Worm (Caenorhabditis elegans) whole organism, midembryonic: ENCODE data around the gene F58E6.11.

Source experiments
- T22C8.4 ChIP-seq: fragments of 200-800 bp; sonication (Bioruptor generic); IDR thresholded peaks from 2 replicates; pipeline ENCODE4 v1.3.6; 2022; ENCODE audit warnings: missing genetic modification characterization, missing compliant biosample characterization
- cog-1 ChIP-seq: sonication (generic microtip); optimal IDR thresholded peaks from 2 replicates; lab custom pipeline; 2016; ENCODE audit warnings: missing genetic modification characterization, missing compliant biosample characterization
- flt-1 ChIP-seq: fragments of 200-800 bp; sonication (Bioruptor generic); IDR thresholded peaks from 2 replicates; pipeline ENCODE4 v1.3.6; 2022; ENCODE audit warnings: missing genetic modification characterization, missing compliant biosample characterization
- klf-2 ChIP-seq: fragments of 200-800 bp; sonication (Bioruptor generic); conservative IDR thresholded peaks from 2 replicates; pipeline ENCODE4 v1.3.6; 2022; ENCODE audit warnings: missing genetic modification reagents, missing genetic modification characterization, missing compliant biosample characterization
- med-1 ChIP-seq: sonication (generic microtip); optimal IDR thresholded peaks from 2 replicates; lab custom pipeline; 2017; ENCODE audit warnings: missing genetic modification characterization, mild to moderate bottlenecking, missing compliant biosample characterization, antibody characterized with exemption, missing genetic modification reagents; ENCODE audit not compliant: insufficient read depth
- ref-1 ChIP-seq: fragments of 200-800 bp; sonication (Bioruptor generic); conservative IDR thresholded peaks from 2 replicates; pipeline ENCODE4 v1.3.6; 2022; ENCODE audit warnings: missing genetic modification reagents, missing genetic modification characterization, missing compliant biosample characterization
- tab-1 ChIP-seq: fragments of 200-800 bp; sonication (Bioruptor generic); IDR thresholded peaks from 2 replicates; pipeline ENCODE4 v1.3.6; 2022; ENCODE audit warnings: missing genetic modification characterization, missing compliant biosample characterization
- ztf-23 ChIP-seq: fragments of 200-800 bp; sonication (Bioruptor generic); IDR thresholded peaks from 2 replicates; pipeline ENCODE4 v1.3.6; 2022; ENCODE audit warnings: missing genetic modification reagents, missing genetic modification characterization, missing compliant biosample characterization
- ztf-29 ChIP-seq: fragments of 200-800 bp; sonication (Bioruptor generic); IDR thresholded peaks from 2 replicates; pipeline ENCODE4 v1.3.6; 2022; ENCODE audit warnings: missing genetic modification reagents, missing genetic modification characterization, missing compliant biosample characterization

F58E6.11 gene

ce11 chrV:9775734-9776133, 17.9 kb upstream of the F58E6.11 start, which contains the start of gene F46B6.12:
Gene F46B6.12 (minus strand): TSS chrV:9775834.
- TF ChIP-seq klf-2 (GFP tag; lab: Robert Waterston, UW) (no peak), med-1 (no peak), flt-1 (GFP tag; lab: Robert Waterston, UW) (no peak), tab-1 (GFP tag; lab: Robert Waterston, UW) (no peak), ztf-29 (no peak), ztf-23 (GFP tag; lab: Robert Waterston, UW) (no peak)

ce11 chrV:9771970-9772369, 14.2 kb upstream of the F58E6.11 start, which contains the start of gene F46B6.2:
Gene F46B6.2 (plus strand): TSS chrV:9772285.
- TF ChIP-seq ztf-23 (GFP tag; lab: Robert Waterston, UW): no peak
- TF ChIP-seq flt-1 (GFP tag; lab: Robert Waterston, UW): no peak
- TF ChIP-seq T22C8.4: no peak
- TF ChIP-seq tab-1 (GFP tag; lab: Robert Waterston, UW): no peak
- no peak for TF ChIP-seq cog-1 (tag; lab: Kevin White, UChicago)
- TF ChIP-seq klf-2 (GFP tag; lab: Robert Waterston, UW): no peak
- TF ChIP-seq ref-1 (GFP tag; lab: Robert Waterston, UW): no peak
- no peak for TF ChIP-seq med-1
- TF ChIP-seq ztf-29: no peak

ce11 chrV:9771311-9771710, 13.5 kb upstream of the F58E6.11 start:
- TF ChIP-seq tab-1 (GFP tag; lab: Robert Waterston, UW) (no peak), ztf-29 (no peak), klf-2 (GFP tag; lab: Robert Waterston, UW) (no peak), ztf-23 (GFP tag; lab: Robert Waterston, UW) (no peak), med-1 (no peak), ref-1 (GFP tag; lab: Robert Waterston, UW) (no peak), cog-1 (tag; lab: Kevin White, UChicago) (no peak), flt-1 (GFP tag; lab: Robert Waterston, UW) (no peak), T22C8.4 (no peak)

- 0 out of 2 replicates have a peak, but pooled peaks have one; percentile 27 for TF ChIP-seq flt-1 (GFP tag; lab: Robert Waterston, UW)
- no peak for TF ChIP-seq tab-1 (GFP tag; lab: Robert Waterston, UW)
These were observed 11.3 kb upstream of the F58E6.11 start, which contains the start of gene unc-42 for ce11 chrV:9768828-9769778. Gene unc-42 (minus strand): TSS chrV:9769391.

ce11 chrV:9767941-9768340, 10.2 kb upstream of the F58E6.11 start:
- no peak for TF ChIP-seq tab-1 (GFP tag; lab: Robert Waterston, UW)
- TF ChIP-seq cog-1 (tag; lab: Kevin White, UChicago): no peak
- TF ChIP-seq ref-1 (GFP tag; lab: Robert Waterston, UW): no peak
- TF ChIP-seq klf-2 (GFP tag; lab: Robert Waterston, UW): no peak
- no peak for TF ChIP-seq ztf-23 (GFP tag; lab: Robert Waterston, UW)
- no peak for TF ChIP-seq flt-1 (GFP tag; lab: Robert Waterston, UW)
- no peak for TF ChIP-seq T22C8.4
- TF ChIP-seq med-1: no peak
- TF ChIP-seq ztf-29: no peak

- TF ChIP-seq ztf-29 (no peak), klf-2 (GFP tag; lab: Robert Waterston, UW) (no peak), cog-1 (tag; lab: Kevin White, UChicago) (no peak), ref-1 (GFP tag; lab: Robert Waterston, UW) (no peak), tab-1 (GFP tag; lab: Robert Waterston, UW) (no peak), T22C8.4 (no peak), ztf-23 (GFP tag; lab: Robert Waterston, UW) (no peak), med-1 (no peak), flt-1 (GFP tag; lab: Robert Waterston, UW) (no peak)
These were observed 7.8 kb upstream of the F58E6.11 start for ce11 chrV:9765622-9766021.

ce11 chrV:9764552-9764951, 6.8 kb upstream of the F58E6.11 start:
- TF ChIP-seq ztf-29 (no peak), T22C8.4 (no peak), cog-1 (tag; lab: Kevin White, UChicago) (no peak), med-1 (no peak)

ce11 chrV:9763759-9764158, 6.0 kb upstream of the F58E6.11 start:
- TF ChIP-seq ref-1 (GFP tag; lab: Robert Waterston, UW) (no peak), med-1 (no peak), T22C8.4 (no peak), flt-1 (GFP tag; lab: Robert Waterston, UW) (no peak), klf-2 (GFP tag; lab: Robert Waterston, UW) (no peak), ztf-23 (GFP tag; lab: Robert Waterston, UW) (no peak), ztf-29 (no peak), cog-1 (tag; lab: Kevin White, UChicago) (no peak), tab-1 (GFP tag; lab: Robert Waterston, UW) (no peak)

ce11 chrV:9758437-9758836, 653 bp upstream of the F58E6.11 start:
- TF ChIP-seq ztf-23 (GFP tag; lab: Robert Waterston, UW) (no peak), cog-1 (tag; lab: Kevin White, UChicago) (no peak), ref-1 (GFP tag; lab: Robert Waterston, UW) (no peak), tab-1 (GFP tag; lab: Robert Waterston, UW) (no peak), flt-1 (GFP tag; lab: Robert Waterston, UW) (no peak), T22C8.4 (no peak), klf-2 (GFP tag; lab: Robert Waterston, UW) (no peak), ztf-29 (no peak), med-1 (no peak)

- TF ChIP-seq ref-1 (GFP tag; lab: Robert Waterston, UW) (no peak), ztf-23 (GFP tag; lab: Robert Waterston, UW) (no peak), tab-1 (GFP tag; lab: Robert Waterston, UW) (no peak), T22C8.4 (no peak), ztf-29 (no peak), klf-2 (GFP tag; lab: Robert Waterston, UW) (no peak), cog-1 (tag; lab: Kevin White, UChicago) (no peak), med-1 (no peak), flt-1 (GFP tag; lab: Robert Waterston, UW) (no peak)
These were observed 1.5 kb downstream of the F58E6.11 start, which contains the start of gene hrg-3 for ce11 chrV:9756242-9756641. Gene hrg-3 (plus strand): TSS chrV:9756468.
